Worm (Caenorhabditis elegans) whole organism, L4 larva: ENCODE measurements around the gene C14E2.6.

Experiments
- ZK546.5 ChIP-seq, 2 experiments: sonication (generic microtip); optimal IDR thresholded peaks; 2 replicates each; lab custom pipeline; 2017; ENCODE audit warnings: missing biosample characterization in 2 of 2, missing genetic modification characterization in 2 of 2
- hlh-30 ChIP-seq: sonication (generic microtip); optimal IDR thresholded peaks from 2 replicates; lab custom pipeline; 2017; ENCODE audit warnings: antibody characterized with exemption, mild to moderate bottlenecking, missing genetic modification characterization, missing compliant biosample characterization; ENCODE audit not compliant: insufficient read depth
- lin-15B ChIP-seq: fragments of 150-350 bp; sonication (generic microtip); optimal IDR thresholded peaks from 3 replicates; lab custom pipeline; 2014; ENCODE audit warnings: missing biosample characterization, missing genetic modification characterization
- mxl-3 ChIP-seq: fragments of 200-800 bp; sonication (Bioruptor generic); optimal IDR thresholded peaks from 2 replicates; lab custom pipeline; 2018; ENCODE audit warnings: mild to moderate bottlenecking, missing genetic modification characterization, missing compliant biosample characterization
- nhr-10 ChIP-seq: fragments of 150-350 bp; optimal IDR thresholded peaks from 2 replicates; lab custom pipeline; 2014; ENCODE audit warnings: missing biosample characterization, missing genetic modification characterization
- nhr-237 ChIP-seq: sonication (generic microtip); optimal IDR thresholded peaks from 2 replicates; lab custom pipeline; 2017; ENCODE audit warnings: missing biosample characterization, missing genetic modification characterization
- php-3 ChIP-seq: fragments of 200-800 bp; sonication (Bioruptor generic); IDR thresholded peaks from 2 replicates; pipeline ENCODE4 v1.3.6; 2022; ENCODE audit warnings: missing genetic modification reagents, missing genetic modification characterization, missing compliant biosample characterization

ce11 chrX:1826166-1826565, 3.7 kb downstream of the C14E2.6 start, which contains the start of gene C14E2.1:
- no peak for TF ChIP-seq php-3 (GFP tag; lab: Robert Waterston, UW)
- no peak for TF ChIP-seq lin-15B (tag; lab: Kevin White, UChicago)
- no peak for TF ChIP-seq hlh-30
- no peak for TF ChIP-seq ZK546.5 (tag; optimal IDR thresholded peaks at IDR 0.05; lab: Kevin White, UChicago)
- TF ChIP-seq nhr-10 (tag; lab: Kevin White, UChicago): no peak
- TF ChIP-seq mxl-3 (GFP tag; lab: Kevin White, UChicago): no peak
- TF ChIP-seq nhr-237 (tag; lab: Kevin White, UChicago): no peak
